Worm (Caenorhabditis elegans) whole organism, young adult: ENCODE results near the gene F40C5.1.

Source experiments
- B0019.2 ChIP-seq: fragments of 200-800 bp; sonication (Bioruptor generic); conservative IDR thresholded peaks from 2 replicates; pipeline ENCODE4 v1.3.6; 2022; ENCODE audit warnings: missing genetic modification reagents, missing genetic modification characterization, missing compliant biosample characterization
- F49E8.2 ChIP-seq: sonication (generic microtip); optimal IDR thresholded peaks from 3 replicates; lab custom pipeline; 2017; ENCODE audit warnings: missing genetic modification characterization, mild to moderate bottlenecking, missing compliant biosample characterization, antibody characterized with exemption, moderate library complexity; ENCODE audit not compliant: insufficient read depth
- T26A5.8 ChIP-seq: sonication (generic microtip); optimal IDR thresholded peaks from 2 replicates; lab custom pipeline; 2016; ENCODE audit warnings: missing genetic modification characterization, missing compliant biosample characterization
- ama-1 ChIP-seq, 3 experiments: fragments of 150-350 bp in 1 of 3; sonication (generic microtip) in 2 of 3; optimal IDR thresholded peaks; 2 replicates each; lab custom pipeline; 2014 to 2018; ENCODE audit warnings: missing biosample characterization in 2 of 3, missing genetic modification characterization in 2 of 3, missing genetic modification reagents in 2 of 3
- attf-6 ChIP-seq: fragments of 200-800 bp; sonication (Bioruptor generic); IDR thresholded peaks from 2 replicates; pipeline ENCODE4 v1.3.6; 2022; ENCODE audit warnings: missing genetic modification reagents, missing genetic modification characterization, missing compliant biosample characterization
- him-1 ChIP-seq: sonication (generic microtip); optimal IDR thresholded peaks from 2 replicates; lab custom pipeline; 2016; ENCODE audit warnings: missing genotype, missing genetic modification reagents, missing genetic modification characterization, missing compliant biosample characterization
- repo-1 ChIP-seq: sonication (generic microtip); optimal IDR thresholded peaks from 2 replicates; lab custom pipeline; 2017; ENCODE audit warnings: mild to moderate bottlenecking, missing genetic modification characterization, missing compliant biosample characterization
- snpc-4 ChIP-seq, 5 experiments: fragments of 150-350 bp in 1 of 5; sonication (generic microtip) in 4 of 5; optimal IDR thresholded peaks; 2 replicates each; lab custom pipeline; 2014 to 2018; ENCODE audit warnings: missing genetic modification characterization in 5 of 5, missing biosample characterization in 3 of 5, antibody characterized with exemption in 2 of 5, mild to moderate bottlenecking in 2 of 5, missing compliant biosample characterization in 2 of 5, missing genotype in 2 of 5, moderate library complexity in 2 of 5, missing genetic modification reagents in 1 of 5
- tbx-9 ChIP-seq: sonication (generic microtip); optimal IDR thresholded peaks from 2 replicates; lab custom pipeline; 2016; ENCODE audit warnings: borderline replicate concordance, missing genetic modification characterization, inconsistent platforms, missing compliant biosample characterization
- tlf-1 ChIP-seq: fragments of 200-800 bp; sonication (Bioruptor generic); optimal IDR thresholded peaks from 2 replicates; lab custom pipeline; 2018; ENCODE audit warnings: mild to moderate bottlenecking, missing genetic modification characterization, missing compliant biosample characterization
- unc-130 ChIP-seq: sonication (generic microtip); optimal IDR thresholded peaks from 2 replicates; lab custom pipeline; 2016; ENCODE audit warnings: missing genetic modification reagents, missing genetic modification characterization, missing compliant biosample characterization

DNA sequence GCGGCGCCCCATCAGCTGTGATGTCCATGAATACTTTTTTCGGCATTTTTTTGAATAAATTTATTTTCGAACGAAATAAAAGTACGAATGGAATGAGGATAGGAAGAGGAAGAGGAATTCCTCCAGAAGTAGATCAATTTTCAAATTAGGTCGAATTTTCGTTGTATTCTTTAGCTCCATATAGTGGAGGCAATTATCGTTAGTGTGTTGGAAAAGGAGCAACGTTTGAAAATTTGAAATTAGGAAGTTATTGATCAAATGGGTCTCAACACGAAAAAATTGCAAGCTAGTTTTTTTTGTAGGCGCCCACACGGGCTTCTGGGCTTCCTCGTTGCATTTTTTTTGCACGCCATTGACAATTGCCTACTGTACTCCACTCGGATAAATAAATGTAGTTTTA is 19.6 kb downstream of the F40C5.1 start, which contains the start of gene T22F3.12:
- no peak for TF ChIP-seq F49E8.2 (tag; lab: Kevin White, UChicago)
- TF ChIP-seq T26A5.8 (tag; lab: Kevin White, UChicago): no peak
- no peak for TF ChIP-seq unc-130
- TF ChIP-seq him-1: no peak
- no peak for TF ChIP-seq ama-1 (optimal IDR thresholded peaks at IDR 0.05; lab: Kevin White, UChicago)
- TF ChIP-seq ama-1 (GFP tag; optimal IDR thresholded peaks at IDR 0.05; lab: Kevin White, UChicago): no peak
- no peak for TF ChIP-seq snpc-4 (GFP tag; optimal IDR thresholded peaks at IDR 0.05; lab: Kevin White, UChicago)
- no peak for TF ChIP-seq snpc-4 (tag; optimal IDR thresholded peaks at IDR 0.05; lab: Kevin White, UChicago)
- no peak for TF ChIP-seq tlf-1
- no peak for TF ChIP-seq repo-1 (tag; lab: Kevin White, UChicago)
- TF ChIP-seq B0019.2: no peak
- no peak for TF ChIP-seq tbx-9 (tag; lab: Kevin White, UChicago)
- no peak for TF ChIP-seq attf-6
